2 fruit fly cellular contexts compared by ENCODE assay signal in genomic region chr4:386752-387151, dm6.
A peak's percentile ranks its signal among the peaks of the same experiment; 100 is the strongest.
TF ChIP-seq lines count a peak whose summit lies in the region.

No protein-coding gene starts in this region.

- no peak for TF ChIP-seq CTCF in whole organism, embryonic (GFP tag; optimal IDR thresholded peaks at IDR 0.05; lab: Kevin White, UChicago)

TF ChIP-seq in whole organism, embryonic, 481 proteins besides CTCF, POLR2A, EP300 and RAD21:
- TF ChIP-seq sima (GFP tag; optimal IDR thresholded peaks at IDR 0.05; lab: Kevin White, UChicago) (no peak), Mrtf (GFP tag; IDR thresholded peaks at IDR 0.05; lab: Robert Waterston, UW) (no peak), cg (GFP tag; optimal IDR thresholded peaks at IDR 0.05; lab: Kevin White, UChicago) (peak; percentile 20), fd102C (GFP tag; optimal IDR thresholded peaks at IDR 0.05; lab: Kevin White, UChicago) (no peak), Nf-YA (GFP tag; IDR thresholded peaks at IDR 0.05; lab: Robert Waterston, UW) (no peak), Hsf (GFP tag; optimal IDR thresholded peaks at IDR 0.05; lab: Kevin White, UChicago) (no peak), gcm (GFP tag; optimal IDR thresholded peaks at IDR 0.05; lab: Kevin White, UChicago) (no peak), tin (GFP tag; optimal IDR thresholded peaks at IDR 0.05; lab: Kevin White, UChicago) (no peak), Nf-YB (GFP tag; optimal IDR thresholded peaks at IDR 0.05; lab: Kevin White, UChicago) (peak; percentile 13), CG2199 (GFP tag; IDR thresholded peaks at IDR 0.05; lab: Robert Waterston, UW) (peak; percentile 97), z (GFP tag; IDR thresholded peaks at IDR 0.05; lab: Robert Waterston, UW) (0 out of 3 replicates have a peak, but pooled peaks have one; percentile 29), twi (tag; optimal IDR thresholded peaks at IDR 0.05; lab: Kevin White, UChicago) (peak; percentile 69), vvl (GFP tag; IDR thresholded peaks at IDR 0.05; lab: Robert Waterston, UW) (no peak), tll (GFP tag; optimal IDR thresholded peaks at IDR 0.05; lab: Kevin White, UChicago) (peak in 1 of 2 experiments; percentile 9), CG2120 (GFP tag; optimal IDR thresholded peaks at IDR 0.05; lab: Kevin White, UChicago) (no peak), chinmo (GFP tag; IDR thresholded peaks at IDR 0.05; lab: Robert Waterston, UW; ENCODE audit: partially characterized antibody) (no peak), Gsc (GFP tag; IDR thresholded peaks at IDR 0.05; lab: Robert Waterston, UW) (no peak), D19A (tag; optimal IDR thresholded peaks at IDR 0.05; lab: Kevin White, UChicago) (peak; percentile 10), ac (GFP tag; optimal IDR thresholded peaks at IDR 0.05; lab: Kevin White, UChicago) (peak; percentile 3), ftz-f1 (GFP tag; optimal IDR thresholded peaks at IDR 0.05; lab: Kevin White, UChicago) (no peak), Ets65A (GFP tag; lab: Kevin White, UChicago) (peak; percentile 47), C15 (GFP tag; IDR thresholded peaks at IDR 0.05; lab: Robert Waterston, UW) (no peak), pros (GFP tag; optimal IDR thresholded peaks at IDR 0.05; lab: Kevin White, UChicago) (peak; percentile 59), Rx (GFP tag; IDR thresholded peaks at IDR 0.05; lab: Robert Waterston, UW) (no peak), Kr (GFP tag; optimal IDR thresholded peaks at IDR 0.05; lab: Kevin White, UChicago) (peak; percentile 2), CG12942 (GFP tag; optimal IDR thresholded peaks at IDR 0.05; lab: Kevin White, UChicago) (no peak)

TF ChIP-seq in whole organism, prepupa, 60 proteins besides CTCF, POLR2A, EP300 and RAD21:
- TF ChIP-seq Sox14 (GFP tag; optimal IDR thresholded peaks at IDR 0.05; lab: Kevin White, UChicago) (no peak), Met (GFP tag; optimal IDR thresholded peaks at IDR 0.05; lab: Kevin White, UChicago) (no peak), fkh (GFP tag; optimal IDR thresholded peaks at IDR 0.05; lab: Kevin White, UChicago) (peak; percentile 6)
